Fruit fly (Drosophila melanogaster): ENCODE data around the gene Wnt4.

Gene Wnt4

dm6 chr2L:7256144-7256543 is 20.8 kb downstream of the Wnt4 start:
- no peak for TF ChIP-seq EcR (GFP tag; optimal IDR thresholded peaks at IDR 0.05)
- TF ChIP-seq CG8478 (optimal IDR thresholded peaks at IDR 0.05): no peak

- TF ChIP-seq psq (optimal IDR thresholded peaks at IDR 0.05) (no peak), Dll (optimal IDR thresholded peaks at IDR 0.05) (no peak), EcR (GFP tag; optimal IDR thresholded peaks at IDR 0.05) (no peak)
These were observed 22.2 kb downstream of the Wnt4 start for dm6 chr2L:7254712-7255183.

- TF ChIP-seq psq (optimal IDR thresholded peaks at IDR 0.05) (no peak), CG8478 (optimal IDR thresholded peaks at IDR 0.05) (no peak), usp (GFP tag; optimal IDR thresholded peaks at IDR 0.05) (no peak), EcR (GFP tag; optimal IDR thresholded peaks at IDR 0.05) (no peak), Dll (optimal IDR thresholded peaks at IDR 0.05) (no peak), pan (optimal IDR thresholded peaks at IDR 0.05) (no peak)
These were observed 24.1 kb downstream of the Wnt4 start, which contains the start of gene CG13786 for dm6 chr2L:7252882-7253281. Gene CG13786 (minus strand): TSS chr2L:7252982.

dm6 chr2L:7249293-7249819 is 27.6 kb downstream of the Wnt4 start, which contains the start of gene Ndae1:
Gene Ndae1 (minus strand): TSS chr2L:7249343.
- TF ChIP-seq EcR (GFP tag; optimal IDR thresholded peaks at IDR 0.05): no peak
- no peak for TF ChIP-seq Dll (optimal IDR thresholded peaks at IDR 0.05)
- TF ChIP-seq psq (optimal IDR thresholded peaks at IDR 0.05): no peak
- TF ChIP-seq CG8478 (optimal IDR thresholded peaks at IDR 0.05): no peak
- no peak for TF ChIP-seq pan (optimal IDR thresholded peaks at IDR 0.05)
- TF ChIP-seq usp (GFP tag; optimal IDR thresholded peaks at IDR 0.05): no peak

- TF ChIP-seq CG8478 (optimal IDR thresholded peaks at IDR 0.05): no peak
- no peak for TF ChIP-seq psq (optimal IDR thresholded peaks at IDR 0.05)
- TF ChIP-seq Dll (optimal IDR thresholded peaks at IDR 0.05): no peak
- TF ChIP-seq pan (optimal IDR thresholded peaks at IDR 0.05): no peak
- TF ChIP-seq usp (GFP tag; optimal IDR thresholded peaks at IDR 0.05): no peak
- no peak for TF ChIP-seq EcR (GFP tag; optimal IDR thresholded peaks at IDR 0.05)
These were observed 28.9 kb downstream of the Wnt4 start for dm6 chr2L:7248114-7248513.

- no peak for TF ChIP-seq CG8478 (optimal IDR thresholded peaks at IDR 0.05)
- TF ChIP-seq EcR (GFP tag; optimal IDR thresholded peaks at IDR 0.05): no peak
- TF ChIP-seq psq (optimal IDR thresholded peaks at IDR 0.05): no peak
- no peak for TF ChIP-seq pan (optimal IDR thresholded peaks at IDR 0.05)
- TF ChIP-seq usp (GFP tag; optimal IDR thresholded peaks at IDR 0.05): no peak
- no peak for TF ChIP-seq Dll (optimal IDR thresholded peaks at IDR 0.05)
These were observed 34.7 kb downstream of the Wnt4 start for dm6 chr2L:7242240-7242793.

- no peak for TF ChIP-seq CG8478 (optimal IDR thresholded peaks at IDR 0.05)
- TF ChIP-seq EcR (GFP tag; optimal IDR thresholded peaks at IDR 0.05): no peak
- no peak for TF ChIP-seq usp (GFP tag; optimal IDR thresholded peaks at IDR 0.05)
- no peak for TF ChIP-seq Dll (optimal IDR thresholded peaks at IDR 0.05)
- no peak for TF ChIP-seq psq (optimal IDR thresholded peaks at IDR 0.05)
- TF ChIP-seq pan (optimal IDR thresholded peaks at IDR 0.05): no peak
These were observed 35.5 kb downstream of the Wnt4 start for dm6 chr2L:7241499-7241898.

dm6 chr2L:7240964-7241363 is 36.0 kb downstream of the Wnt4 start:
- no peak for TF ChIP-seq CG8478 (optimal IDR thresholded peaks at IDR 0.05)
- no peak for TF ChIP-seq usp (GFP tag; optimal IDR thresholded peaks at IDR 0.05)
- TF ChIP-seq Dll (optimal IDR thresholded peaks at IDR 0.05): no peak
- TF ChIP-seq psq (optimal IDR thresholded peaks at IDR 0.05): no peak
- TF ChIP-seq EcR (GFP tag; optimal IDR thresholded peaks at IDR 0.05): no peak
- no peak for TF ChIP-seq pan (optimal IDR thresholded peaks at IDR 0.05)

dm6 chr2L:7240311-7240710 is 36.7 kb downstream of the Wnt4 start:
- no peak for TF ChIP-seq CG8478 (optimal IDR thresholded peaks at IDR 0.05)
- TF ChIP-seq usp (GFP tag; optimal IDR thresholded peaks at IDR 0.05): no peak
- no peak for TF ChIP-seq psq (optimal IDR thresholded peaks at IDR 0.05)
- TF ChIP-seq Dll (optimal IDR thresholded peaks at IDR 0.05): no peak
- TF ChIP-seq pan (optimal IDR thresholded peaks at IDR 0.05): no peak
- TF ChIP-seq EcR (GFP tag; optimal IDR thresholded peaks at IDR 0.05): no peak

dm6 chr2L:7239310-7239709 is 37.7 kb downstream of the Wnt4 start:
- TF ChIP-seq EcR (GFP tag; optimal IDR thresholded peaks at IDR 0.05) (no peak), CG8478 (optimal IDR thresholded peaks at IDR 0.05) (no peak), psq (optimal IDR thresholded peaks at IDR 0.05) (no peak), pan (optimal IDR thresholded peaks at IDR 0.05) (no peak)

- no peak for TF ChIP-seq CG8478 (optimal IDR thresholded peaks at IDR 0.05)
- TF ChIP-seq pan (optimal IDR thresholded peaks at IDR 0.05): no peak
- no peak for TF ChIP-seq EcR (GFP tag; optimal IDR thresholded peaks at IDR 0.05)
- no peak for TF ChIP-seq Dll (optimal IDR thresholded peaks at IDR 0.05)
- no peak for TF ChIP-seq psq (optimal IDR thresholded peaks at IDR 0.05)
- no peak for TF ChIP-seq usp (GFP tag; optimal IDR thresholded peaks at IDR 0.05)
These were observed 44.3 kb downstream of the Wnt4 start, which contains the start of gene CG43800 for dm6 chr2L:7232713-7233112. Gene CG43800 (minus strand): TSS chr2L:7232813.

- no peak for TF ChIP-seq psq (optimal IDR thresholded peaks at IDR 0.05)
- no peak for TF ChIP-seq pan (optimal IDR thresholded peaks at IDR 0.05)
- TF ChIP-seq usp (GFP tag; optimal IDR thresholded peaks at IDR 0.05): no peak
- TF ChIP-seq CG8478 (optimal IDR thresholded peaks at IDR 0.05): no peak
- no peak for TF ChIP-seq Dll (optimal IDR thresholded peaks at IDR 0.05)
- no peak for TF ChIP-seq EcR (GFP tag; optimal IDR thresholded peaks at IDR 0.05)
These were observed 49.5 kb downstream of the Wnt4 start, which contains the start of gene CG43799 for dm6 chr2L:7227434-7227833. Gene CG43799 (plus strand): TSS chr2L:7227734.

dm6 chr2L:7226587-7226986 is 50.4 kb downstream of the Wnt4 start:
- no peak for TF ChIP-seq pan (optimal IDR thresholded peaks at IDR 0.05)
- TF ChIP-seq Dll (optimal IDR thresholded peaks at IDR 0.05): no peak
- TF ChIP-seq usp (GFP tag; optimal IDR thresholded peaks at IDR 0.05): no peak
- TF ChIP-seq EcR (GFP tag; optimal IDR thresholded peaks at IDR 0.05): no peak
- TF ChIP-seq CG8478 (optimal IDR thresholded peaks at IDR 0.05): no peak
- TF ChIP-seq psq (optimal IDR thresholded peaks at IDR 0.05): no peak
